Worm (Caenorhabditis elegans) whole organism, L4/young adult: ENCODE results near the gene wsp-1.

Source experiments
- W03F9.2 ChIP-seq: fragments of 150-350 bp; optimal IDR thresholded peaks from 2 replicates; lab custom pipeline; 2014; ENCODE audit warnings: missing biosample characterization, missing genetic modification characterization
- dao-5 ChIP-seq: sonication (generic microtip); optimal IDR thresholded peaks from 2 replicates; lab custom pipeline; 2016; ENCODE audit warnings: missing genotype, missing genetic modification characterization, moderate library complexity, missing compliant biosample characterization
- him-1 ChIP-seq: sonication (generic microtip); optimal IDR thresholded peaks from 2 replicates; lab custom pipeline; 2016; ENCODE audit warnings: missing genotype, missing genetic modification reagents, missing genetic modification characterization, missing compliant biosample characterization

ce11 chrIV:8183313-8183712 lies 15.4 kb downstream of the wsp-1 start:
- TF ChIP-seq W03F9.2 = no peak
- no peak for TF ChIP-seq dao-5 (tag; lab: Kevin White, UChicago)
- TF ChIP-seq him-1 = peak; percentile 50
